Fruit fly (Drosophila melanogaster): ENCODE results near the gene vsg.
A peak's percentile ranks its signal among the peaks of the same experiment; 100 is the strongest.

The vsg gene

DNA sequence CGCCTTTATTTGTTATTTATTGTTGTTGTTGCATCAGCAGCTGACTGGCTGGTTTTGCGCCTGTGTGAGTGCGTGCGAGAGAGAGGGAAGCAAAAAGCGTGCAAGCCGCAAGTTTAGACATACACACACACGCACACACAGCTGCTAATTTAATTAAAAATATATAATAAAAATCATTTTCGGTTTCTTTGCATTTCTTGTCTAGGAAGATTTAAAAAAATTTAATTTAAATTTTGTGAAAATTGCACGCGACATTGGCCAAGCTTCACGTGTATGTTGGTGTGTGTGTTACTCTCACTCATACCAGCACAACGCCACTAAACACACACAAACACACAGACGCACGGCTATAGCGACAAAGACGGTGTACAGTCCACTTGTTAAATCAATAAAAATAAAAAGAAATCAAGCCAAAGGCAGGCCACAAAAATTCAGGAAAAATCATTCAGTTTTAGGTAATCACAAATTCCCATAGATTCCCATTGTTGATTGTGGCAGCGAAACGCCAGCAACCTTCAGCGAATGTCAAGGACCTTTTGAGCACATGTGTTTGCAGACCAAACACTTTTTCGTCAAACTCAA is 20.5 kb upstream of the vsg start:
- no peak for TF ChIP-seq Sp1 (GFP tag; optimal IDR thresholded peaks at IDR 0.05)
- no peak for TF ChIP-seq Vsx2 (GFP tag; optimal IDR thresholded peaks at IDR 0.05; ENCODE audit: partially characterized antibody)
- no peak for TF ChIP-seq Jra (GFP tag; optimal IDR thresholded peaks at IDR 0.05)
- TF ChIP-seq HLH106 (tag; optimal IDR thresholded peaks at IDR 0.05) = no peak
- TF ChIP-seq brk (GFP tag; optimal IDR thresholded peaks at IDR 0.05) = peak; percentile 16
- TF ChIP-seq jim (GFP tag; optimal IDR thresholded peaks at IDR 0.05) = no peak
- TF ChIP-seq Hr83 (GFP tag; optimal IDR thresholded peaks at IDR 0.05; ENCODE audit: poor library complexity, severe bottlenecking) = no peak
- no peak for TF ChIP-seq usp (GFP tag; optimal IDR thresholded peaks at IDR 0.05)
- peak; percentile 21 for TF ChIP-seq N (GFP tag; optimal IDR thresholded peaks at IDR 0.05)
- no peak for TF ChIP-seq dmrt93B (GFP tag; optimal IDR thresholded peaks at IDR 0.05)
- no peak for TF ChIP-seq fru (GFP tag; optimal IDR thresholded peaks at IDR 0.05)
- TF ChIP-seq CG32264 (GFP tag; optimal IDR thresholded peaks at IDR 0.05) = no peak
- TF ChIP-seq OdsH (GFP tag; optimal IDR thresholded peaks at IDR 0.05) = no peak
- no peak for TF ChIP-seq pan (optimal IDR thresholded peaks at IDR 0.05)
- no peak for TF ChIP-seq ey (GFP tag; optimal IDR thresholded peaks at IDR 0.05)
- no peak for TF ChIP-seq foxo (GFP tag; optimal IDR thresholded peaks at IDR 0.05)
- no peak for TF ChIP-seq Dif (GFP tag; optimal IDR thresholded peaks at IDR 0.05; ENCODE audit: partially characterized antibody)
- TF ChIP-seq Myc (optimal IDR thresholded peaks at IDR 0.05) = no peak
- peak; percentile 0 for TF ChIP-seq sage (GFP tag; optimal IDR thresholded peaks at IDR 0.05)
- no peak for TF ChIP-seq Dfd (GFP tag; optimal IDR thresholded peaks at IDR 0.05)
- TF ChIP-seq Rel (GFP tag; optimal IDR thresholded peaks at IDR 0.05) = peak; percentile 53
- no peak for TF ChIP-seq Rel (tag; optimal IDR thresholded peaks at IDR 0.05)

DNA sequence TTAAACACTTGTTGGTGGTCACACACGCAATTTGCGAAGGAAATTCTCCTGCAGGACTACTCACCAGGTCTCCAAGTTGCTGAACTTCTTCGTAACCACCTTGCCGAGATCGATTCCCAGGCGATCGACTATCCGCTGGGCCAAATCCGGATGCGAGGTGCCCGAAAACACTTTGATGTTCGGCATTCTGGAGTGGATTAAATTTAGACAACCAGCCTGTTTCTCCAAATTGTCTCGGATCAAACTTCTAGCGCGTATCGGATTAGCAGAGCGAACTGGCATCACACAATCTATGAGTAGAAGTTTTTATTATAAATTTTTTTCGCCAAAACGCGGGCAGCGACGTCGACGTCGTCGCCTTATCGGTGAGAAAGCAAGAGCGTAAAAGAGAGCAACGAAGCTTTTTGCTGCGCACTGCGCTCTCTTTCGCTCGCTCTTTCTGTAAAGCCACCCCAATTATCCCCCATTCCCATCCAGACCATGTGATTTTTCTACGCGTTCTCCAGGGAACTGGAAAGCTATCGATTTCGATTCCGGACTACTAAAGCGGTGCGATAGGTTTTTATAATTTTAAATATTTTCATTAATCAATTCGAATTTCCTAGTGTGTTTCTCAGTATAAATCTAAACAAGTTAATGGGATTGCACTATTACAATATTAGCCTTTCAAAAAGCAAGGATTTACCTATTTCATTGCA is 19.8 kb upstream of the vsg start:
- TF ChIP-seq Sp1 (GFP tag; optimal IDR thresholded peaks at IDR 0.05) = no peak
- peak; percentile 94 for TF ChIP-seq Dif (GFP tag; optimal IDR thresholded peaks at IDR 0.05; ENCODE audit: partially characterized antibody)
- TF ChIP-seq psq (GFP tag; optimal IDR thresholded peaks at IDR 0.05) = no peak
- TF ChIP-seq ey (GFP tag; optimal IDR thresholded peaks at IDR 0.05) = no peak
- TF ChIP-seq Vsx2 (GFP tag; optimal IDR thresholded peaks at IDR 0.05; ENCODE audit: partially characterized antibody) = no peak
- peak; percentile 44 for TF ChIP-seq sage (GFP tag; optimal IDR thresholded peaks at IDR 0.05)
- TF ChIP-seq tai (GFP tag; optimal IDR thresholded peaks at IDR 0.05) = no peak
- peak; percentile 84 to 92 for TF ChIP-seq dl (GFP tag; optimal IDR thresholded peaks at IDR 0.05; ENCODE audit: insufficient read depth in 1 of 2, partially characterized antibody in 2 of 2)
- TF ChIP-seq h (GFP tag; optimal IDR thresholded peaks at IDR 0.05) = no peak
- TF ChIP-seq foxo (GFP tag; optimal IDR thresholded peaks at IDR 0.05) = no peak
- TF ChIP-seq Hr78 (GFP tag; optimal IDR thresholded peaks at IDR 0.05) = no peak
- TF ChIP-seq dsf (GFP tag; optimal IDR thresholded peaks at IDR 0.05; ENCODE audit: borderline replicate concordance) = no peak
- no peak for TF ChIP-seq Dfd (GFP tag; optimal IDR thresholded peaks at IDR 0.05)
- no peak for TF ChIP-seq pan (optimal IDR thresholded peaks at IDR 0.05)
- TF ChIP-seq Rel (GFP tag; optimal IDR thresholded peaks at IDR 0.05) = no peak
- TF ChIP-seq Rel (tag; optimal IDR thresholded peaks at IDR 0.05) = peak; percentile 36
- no peak for TF ChIP-seq jim (GFP tag; optimal IDR thresholded peaks at IDR 0.05)
- no peak for TF ChIP-seq OdsH (GFP tag; optimal IDR thresholded peaks at IDR 0.05)
- TF ChIP-seq brk (GFP tag; optimal IDR thresholded peaks at IDR 0.05) = peak; percentile 62

DNA sequence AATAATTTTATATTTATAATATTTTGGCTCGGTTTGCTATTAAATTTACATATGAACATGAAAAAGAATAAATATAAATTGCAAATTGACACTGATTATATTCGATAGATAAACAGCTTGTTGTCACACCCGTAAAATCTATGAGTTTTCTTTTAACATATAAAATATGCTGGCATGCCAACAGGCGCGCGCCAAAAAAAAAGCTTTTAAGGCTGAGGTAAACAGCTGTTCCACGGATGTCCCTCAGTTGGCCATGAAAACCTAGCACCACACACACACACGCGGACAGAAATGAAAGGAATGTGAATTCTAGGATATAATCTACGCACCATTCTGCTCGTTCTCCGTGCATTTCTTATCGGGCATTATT is 19.3 kb upstream of the vsg start:
- TF ChIP-seq Vsx2 (GFP tag; optimal IDR thresholded peaks at IDR 0.05; ENCODE audit: partially characterized antibody) (no peak), h (GFP tag; optimal IDR thresholded peaks at IDR 0.05) (no peak), Abd-B (GFP tag; optimal IDR thresholded peaks at IDR 0.05) (no peak), CG9705 (GFP tag; optimal IDR thresholded peaks at IDR 0.05) (no peak), rgr (GFP tag; optimal IDR thresholded peaks at IDR 0.05) (no peak), Rel (GFP tag; optimal IDR thresholded peaks at IDR 0.05) (no peak), Rel (tag; optimal IDR thresholded peaks at IDR 0.05) (no peak), foxo (GFP tag; optimal IDR thresholded peaks at IDR 0.05) (no peak), HLH106 (tag; optimal IDR thresholded peaks at IDR 0.05) (no peak)

DNA sequence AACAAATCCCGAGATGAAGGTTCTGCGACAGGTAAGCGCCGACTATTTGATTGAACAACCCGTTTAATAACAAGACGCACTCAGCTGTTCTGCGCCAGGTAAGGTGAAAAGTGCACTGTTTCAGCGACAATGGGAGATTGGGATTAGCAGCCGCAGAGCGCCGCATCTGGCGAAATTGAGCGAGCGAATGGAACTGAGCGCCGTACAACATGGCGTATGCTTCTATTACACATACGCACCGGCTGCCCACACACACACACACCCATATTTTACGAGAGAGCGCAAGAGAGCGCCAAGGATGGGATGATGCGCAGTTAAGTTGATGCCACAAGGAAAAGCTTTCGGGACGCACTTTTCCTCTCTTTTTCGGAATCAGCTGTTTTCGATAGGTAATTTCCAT is 18.9 kb upstream of the vsg start:
- TF ChIP-seq Dif (GFP tag; optimal IDR thresholded peaks at IDR 0.05; ENCODE audit: partially characterized antibody) = peak; percentile 66
- TF ChIP-seq lola (GFP tag; optimal IDR thresholded peaks at IDR 0.05) = no peak
- no peak for TF ChIP-seq GATAd (GFP tag; optimal IDR thresholded peaks at IDR 0.05)
- TF ChIP-seq usp (GFP tag; optimal IDR thresholded peaks at IDR 0.05) = no peak
- no peak for TF ChIP-seq Rel (GFP tag; optimal IDR thresholded peaks at IDR 0.05)
- TF ChIP-seq Rel (tag; optimal IDR thresholded peaks at IDR 0.05) = no peak
- peak; percentile 35 to 64 for TF ChIP-seq dl (GFP tag; optimal IDR thresholded peaks at IDR 0.05; ENCODE audit: insufficient read depth in 1 of 2, partially characterized antibody in 2 of 2)

Measured in whole organism, wandering third instar larva.